Worm (Caenorhabditis elegans): ENCODE results near the gene C31H1.5.

- TF ChIP-seq nfya-1 (tag; optimal IDR thresholded peaks at IDR 0.05; ENCODE audit: borderline replicate concordance, insufficient read depth) (no peak), lin-40 (tag; optimal IDR thresholded peaks at IDR 0.05) (no peak), unc-62 (GFP tag; optimal IDR thresholded peaks at IDR 0.05) (no peak), bed-2 (GFP tag; IDR thresholded peaks at IDR 0.05) (no peak), tbp1 (GFP tag; optimal IDR thresholded peaks at IDR 0.05) (no peak), zim-3 (tag; optimal IDR thresholded peaks at IDR 0.05) (no peak), ztf-26 (tag; optimal IDR thresholded peaks at IDR 0.05) (no peak), nhr-179 (tag; optimal IDR thresholded peaks at IDR 0.05) (no peak)
These were observed 19.9 kb upstream of the C31H1.5 start for ce11 chrIV:5816466-5816865.

Measured in whole organism, young adult.